Worm (Caenorhabditis elegans): ENCODE measurements around the gene R13H4.6.

- TF ChIP-seq ama-1 (optimal IDR thresholded peaks at IDR 0.05) (no peak), flt-1 (GFP tag; IDR thresholded peaks at IDR 0.05) (no peak), tra-4 (tag; optimal IDR thresholded peaks at IDR 0.05) (no peak), sea-1 (GFP tag; conservative IDR thresholded peaks at IDR 0.05) (no peak), hnd-1 (tag; optimal IDR thresholded peaks at IDR 0.05) (no peak), B0310.2 (tag; optimal IDR thresholded peaks at IDR 0.05) (no peak), aly-1 (tag; optimal IDR thresholded peaks at IDR 0.05) (no peak)
Measured at ce11 chrV:11843678-11844366, 19.1 kb upstream of the R13H4.6 start, which contains the start of gene nphp-4.
